Fruit fly (Drosophila melanogaster): ENCODE measurements around the gene Sec22.
A peak's percentile ranks its signal among the peaks of the same experiment; 100 is the strongest.

Gene Sec22

DNA sequence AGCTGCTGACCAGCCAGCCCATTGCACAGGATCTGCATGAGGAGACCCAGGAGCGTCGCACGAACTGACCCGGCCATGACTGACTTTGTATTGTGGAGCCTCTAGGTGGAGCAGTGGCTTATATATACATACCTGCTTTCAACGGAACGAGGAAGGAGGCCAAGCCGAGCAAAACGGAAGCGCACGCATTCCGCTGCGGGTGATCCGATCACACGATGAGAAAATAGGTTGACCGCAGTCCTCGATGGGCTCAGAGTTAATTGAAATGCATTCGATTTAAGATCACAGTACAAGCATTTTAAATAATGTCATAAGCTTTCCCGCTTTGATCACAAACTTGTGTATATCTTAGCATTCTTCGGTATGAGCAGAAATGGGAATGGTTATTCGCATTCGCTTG lies 1.1 kb upstream of the Sec22 start, which contains the start of gene CG13358:
Gene CG13358 (minus strand): TSS at position 101 of the 400 bp plus-strand sequence.
- TF ChIP-seq CG13204 (GFP tag; optimal IDR thresholded peaks at IDR 0.05) (no peak), CG32121 (GFP tag; IDR thresholded peaks at IDR 0.05) (no peak), CG12605 (GFP tag; IDR thresholded peaks at IDR 0.05) (no peak), EcR (GFP tag; optimal IDR thresholded peaks at IDR 0.05) (no peak), CG8301 (tag; optimal IDR thresholded peaks at IDR 0.05) (peak; percentile 14), Pif1A (GFP tag; optimal IDR thresholded peaks at IDR 0.05) (no peak)

DNA sequence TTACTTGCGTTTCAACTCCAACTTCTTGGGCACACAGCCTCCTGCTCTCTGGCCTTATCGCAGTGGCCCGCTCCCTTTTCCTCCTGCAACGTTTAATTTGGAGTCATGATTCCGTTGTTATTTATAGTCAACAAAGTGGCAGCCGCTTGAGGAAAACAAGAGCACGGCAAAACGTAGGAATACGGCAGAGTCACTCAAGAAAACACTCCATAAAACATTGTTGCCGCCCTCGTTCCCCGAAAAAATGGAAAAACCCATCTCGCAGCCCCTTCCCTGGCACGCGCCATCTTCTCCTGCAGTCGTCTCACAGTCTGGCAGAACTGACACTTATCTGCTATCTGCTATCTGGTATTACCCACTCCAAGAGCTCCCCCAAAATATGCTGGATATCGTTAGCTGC lies 19.1 kb downstream of the Sec22 start:
- TF ChIP-seq CG13204 (GFP tag; optimal IDR thresholded peaks at IDR 0.05): no peak
- no peak for TF ChIP-seq CG4496 (GFP tag; IDR thresholded peaks at IDR 0.05)
- no peak for TF ChIP-seq CG15710 (tag; optimal IDR thresholded peaks at IDR 0.05)
- TF ChIP-seq CG8159 (tag; optimal IDR thresholded peaks at IDR 0.05): no peak
- no peak for TF ChIP-seq EcR (GFP tag; optimal IDR thresholded peaks at IDR 0.05)
- TF ChIP-seq rn (GFP tag; IDR thresholded peaks at IDR 0.05): no peak
- TF ChIP-seq D1 (tag; optimal IDR thresholded peaks at IDR 0.05): no peak
- no peak for TF ChIP-seq CG34367 (tag; optimal IDR thresholded peaks at IDR 0.05)
- TF ChIP-seq CG8301 (tag; optimal IDR thresholded peaks at IDR 0.05): no peak
- no peak for TF ChIP-seq CG10348 (GFP tag; IDR thresholded peaks at IDR 0.05)
- TF ChIP-seq CG14655 (GFP tag; optimal IDR thresholded peaks at IDR 0.05): no peak
- no peak for TF ChIP-seq CG9948 (tag; optimal IDR thresholded peaks at IDR 0.05)
- no peak for TF ChIP-seq fd96Ca (GFP tag; IDR thresholded peaks at IDR 0.05)
- no peak for TF ChIP-seq CG32121 (GFP tag; IDR thresholded peaks at IDR 0.05)
- TF ChIP-seq Snoo (tag; optimal IDR thresholded peaks at IDR 0.05): no peak
- no peak for TF ChIP-seq gl (tag; optimal IDR thresholded peaks at IDR 0.05)
- no peak for TF ChIP-seq CG17806 (tag; optimal IDR thresholded peaks at IDR 0.05)
- no peak for TF ChIP-seq Pif1B (GFP tag; optimal IDR thresholded peaks at IDR 0.05)
- TF ChIP-seq Pif1A (GFP tag; optimal IDR thresholded peaks at IDR 0.05): no peak
- no peak for TF ChIP-seq CG12605 (GFP tag; IDR thresholded peaks at IDR 0.05)

DNA sequence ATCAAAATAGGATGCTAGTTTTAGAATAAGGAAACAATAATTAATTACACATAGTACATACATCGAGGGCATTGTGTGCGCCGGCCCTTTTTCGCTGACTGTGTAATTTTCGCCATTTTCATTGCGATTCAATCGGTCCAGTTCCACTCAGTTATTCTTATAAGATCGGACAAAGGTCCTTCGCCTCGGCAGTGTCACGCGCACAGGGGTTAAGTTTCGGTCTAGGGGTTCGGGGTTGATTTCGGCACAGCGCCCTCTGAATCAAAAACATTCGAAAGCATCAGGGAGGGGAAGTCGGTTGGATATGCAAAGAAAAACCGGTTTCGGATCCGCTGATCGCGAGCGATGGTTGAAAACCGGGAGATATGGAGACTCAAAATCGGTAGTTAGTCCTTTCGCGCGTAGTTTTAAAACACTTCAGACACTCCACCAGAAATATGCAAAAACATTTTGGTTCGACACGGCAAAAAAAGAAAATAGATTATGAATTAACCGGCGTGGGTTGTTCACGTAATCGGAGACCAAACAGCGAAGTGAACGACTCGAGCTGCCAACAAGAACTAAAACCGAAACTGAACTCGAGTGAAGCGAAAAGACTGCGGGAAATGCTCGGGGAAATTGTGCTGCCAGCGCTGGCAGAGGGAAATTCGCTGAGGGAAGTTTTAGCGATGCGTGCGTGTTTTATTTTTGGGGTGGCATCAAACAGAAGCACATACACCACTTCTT lies 30.3 kb downstream of the Sec22 start:
- TF ChIP-seq rn (GFP tag; IDR thresholded peaks at IDR 0.05) (no peak), fd96Ca (GFP tag; IDR thresholded peaks at IDR 0.05) (no peak), CG8301 (tag; optimal IDR thresholded peaks at IDR 0.05) (no peak), CG4496 (GFP tag; IDR thresholded peaks at IDR 0.05) (0 out of 3 replicates have a peak, but pooled peaks have one; percentile 17), Snoo (tag; optimal IDR thresholded peaks at IDR 0.05) (no peak)

DNA sequence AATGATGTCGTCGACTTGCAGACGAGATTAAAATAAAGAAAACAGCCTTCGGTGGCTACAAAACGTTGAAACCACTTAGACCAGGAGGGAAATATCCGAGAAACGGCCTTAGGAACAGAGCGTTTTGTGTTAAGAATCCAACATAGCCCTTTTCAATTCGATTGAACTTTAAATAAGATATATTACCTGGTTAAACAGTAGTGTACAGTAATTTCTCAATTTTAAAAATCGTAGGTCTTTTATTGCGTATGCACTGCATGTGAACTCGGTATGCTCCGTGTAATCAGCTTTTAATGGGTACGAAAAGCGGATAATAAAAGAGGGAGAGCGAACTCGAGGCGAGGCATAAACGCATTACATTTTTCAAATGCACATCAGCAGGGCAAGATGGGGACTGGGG lies 32.1 kb downstream of the Sec22 start:
- TF ChIP-seq CG8159 (tag; optimal IDR thresholded peaks at IDR 0.05) (no peak), Ets98B (GFP tag; IDR thresholded peaks at IDR 0.05) (peak; percentile 44; the same call in 1 of the 2 replicates), rn (GFP tag; IDR thresholded peaks at IDR 0.05) (no peak), Snoo (tag; optimal IDR thresholded peaks at IDR 0.05) (no peak), CG4496 (GFP tag; IDR thresholded peaks at IDR 0.05) (peak; percentile 38; the same call in 1 of the 3 replicates), gl (tag; optimal IDR thresholded peaks at IDR 0.05) (no peak), Pif1A (GFP tag; optimal IDR thresholded peaks at IDR 0.05) (peak; percentile 26), CG10348 (GFP tag; IDR thresholded peaks at IDR 0.05) (no peak), CG13204 (GFP tag; optimal IDR thresholded peaks at IDR 0.05) (no peak), CG9948 (tag; optimal IDR thresholded peaks at IDR 0.05) (no peak), CG17806 (tag; optimal IDR thresholded peaks at IDR 0.05) (no peak), D1 (tag; optimal IDR thresholded peaks at IDR 0.05) (no peak), CG32121 (GFP tag; IDR thresholded peaks at IDR 0.05) (no peak), Pif1B (GFP tag; optimal IDR thresholded peaks at IDR 0.05) (no peak), CG14655 (GFP tag; optimal IDR thresholded peaks at IDR 0.05) (peak; percentile 74), fd96Ca (GFP tag; IDR thresholded peaks at IDR 0.05) (peak; percentile 47; the same call in 1 of the 3 replicates), CG15710 (tag; optimal IDR thresholded peaks at IDR 0.05) (no peak), CG8301 (tag; optimal IDR thresholded peaks at IDR 0.05) (peak; percentile 51), CG12605 (GFP tag; IDR thresholded peaks at IDR 0.05) (no peak), CG34367 (tag; optimal IDR thresholded peaks at IDR 0.05) (no peak), EcR (GFP tag; optimal IDR thresholded peaks at IDR 0.05) (no peak)

- no peak for TF ChIP-seq EcR (GFP tag; optimal IDR thresholded peaks at IDR 0.05)
- no peak for TF ChIP-seq CG32121 (GFP tag; IDR thresholded peaks at IDR 0.05)
- TF ChIP-seq CG34367 (tag; optimal IDR thresholded peaks at IDR 0.05): no peak
These were observed 35.2 kb downstream of the Sec22 start for dm6 chrX:841038-841437.

DNA sequence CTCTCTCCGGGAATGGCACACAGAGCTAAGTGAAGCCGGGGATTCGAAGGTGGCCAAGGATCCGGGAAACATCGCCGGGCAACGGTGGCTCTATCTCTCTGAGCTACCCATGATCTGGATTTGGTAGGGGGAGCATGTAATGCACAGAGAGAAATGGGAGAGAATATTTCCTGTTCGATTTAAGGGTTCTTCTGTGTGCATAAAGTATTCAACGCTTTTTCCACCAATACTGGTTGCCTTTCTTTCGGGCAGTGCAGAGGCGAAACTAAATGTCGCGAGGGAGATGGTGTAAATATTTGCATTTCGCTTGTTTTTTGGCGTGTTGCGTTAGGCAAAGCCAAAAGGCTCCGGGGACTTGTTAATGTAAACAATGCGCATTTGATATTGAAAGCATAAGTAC lies 36.1 kb downstream of the Sec22 start:
- TF ChIP-seq CG8159 (tag; optimal IDR thresholded peaks at IDR 0.05) (peak; percentile 11), EcR (GFP tag; optimal IDR thresholded peaks at IDR 0.05) (no peak), CG10348 (GFP tag; IDR thresholded peaks at IDR 0.05) (no peak)

- TF ChIP-seq CG32121 (GFP tag; IDR thresholded peaks at IDR 0.05) (no peak), CG17806 (tag; optimal IDR thresholded peaks at IDR 0.05) (no peak), CG8159 (tag; optimal IDR thresholded peaks at IDR 0.05) (peak; percentile 9), CG14655 (GFP tag; optimal IDR thresholded peaks at IDR 0.05) (peak; percentile 25), D1 (tag; optimal IDR thresholded peaks at IDR 0.05) (no peak), Pif1B (GFP tag; optimal IDR thresholded peaks at IDR 0.05) (no peak), Ets98B (GFP tag; IDR thresholded peaks at IDR 0.05) (no peak), EcR (GFP tag; optimal IDR thresholded peaks at IDR 0.05) (no peak), CG9948 (tag; optimal IDR thresholded peaks at IDR 0.05) (peak; percentile 5), Pif1A (GFP tag; optimal IDR thresholded peaks at IDR 0.05) (no peak), gl (tag; optimal IDR thresholded peaks at IDR 0.05) (no peak), CG10348 (GFP tag; IDR thresholded peaks at IDR 0.05) (no peak), CG13204 (GFP tag; optimal IDR thresholded peaks at IDR 0.05) (no peak), CG4496 (GFP tag; IDR thresholded peaks at IDR 0.05) (0 out of 3 replicates have a peak, but pooled peaks have one; percentile 18), CG34367 (tag; optimal IDR thresholded peaks at IDR 0.05) (no peak), rn (GFP tag; IDR thresholded peaks at IDR 0.05) (no peak), fd96Ca (GFP tag; IDR thresholded peaks at IDR 0.05) (no peak), CG15710 (tag; optimal IDR thresholded peaks at IDR 0.05) (no peak), CG8301 (tag; optimal IDR thresholded peaks at IDR 0.05) (no peak), CG12605 (GFP tag; IDR thresholded peaks at IDR 0.05) (no peak), Snoo (tag; optimal IDR thresholded peaks at IDR 0.05) (no peak)
These were observed 37.6 kb downstream of the Sec22 start for dm6 chrX:843489-843888.
